Fruit fly (Drosophila melanogaster): ENCODE measurements around the gene Cpr65Eb.

The Cpr65Eb gene

dm6 chr3L:7090764-7091163 is 2.2 kb upstream of the Cpr65Eb start (continued):
- TF ChIP-seq CG9797 (GFP tag; optimal IDR thresholded peaks at IDR 0.05) (no peak), CG34376 (GFP tag; optimal IDR thresholded peaks at IDR 0.05) (no peak), org-1 (GFP tag; optimal IDR thresholded peaks at IDR 0.05) (peak; percentile 52), CG14860 (GFP tag; IDR thresholded peaks at IDR 0.05; ENCODE audit: partially characterized antibody) (no peak), HmgD (GFP tag; optimal IDR thresholded peaks at IDR 0.05) (no peak), CG12769 (tag; optimal IDR thresholded peaks at IDR 0.05) (peak; percentile 50), MESR4 (GFP tag; optimal IDR thresholded peaks at IDR 0.05) (no peak), CG18011 (GFP tag; optimal IDR thresholded peaks at IDR 0.05) (no peak), B-H1 (GFP tag; IDR thresholded peaks at IDR 0.05) (peak; percentile 69), shn (GFP tag; optimal IDR thresholded peaks at IDR 0.05) (no peak), ind (GFP tag; optimal IDR thresholded peaks at IDR 0.05) (peak; percentile 71), CG16815 (GFP tag; optimal IDR thresholded peaks at IDR 0.05) (no peak), NK7.1 (GFP tag; optimal IDR thresholded peaks at IDR 0.05) (no peak), CG1792 (GFP tag; optimal IDR thresholded peaks at IDR 0.05) (peak; percentile 39), chif (GFP tag; optimal IDR thresholded peaks at IDR 0.05) (peak in 1 of 2 experiments; percentile 40), Hr51 (GFP tag; optimal IDR thresholded peaks at IDR 0.05) (peak in 1 of 2 experiments; percentile 74), CG18764 (GFP tag; optimal IDR thresholded peaks at IDR 0.05) (peak; percentile 52), Kr (GFP tag; optimal IDR thresholded peaks at IDR 0.05) (no peak), salm (tag; optimal IDR thresholded peaks at IDR 0.05) (peak; percentile 53), CG3065 (GFP tag; optimal IDR thresholded peaks at IDR 0.05) (no peak), Max (GFP tag; optimal IDR thresholded peaks at IDR 0.05) (peak; percentile 42), klu (GFP tag; IDR thresholded peaks at IDR 0.05) (peak; percentile 37; the same call in 1 of the 2 replicates), CG13287 (GFP tag; IDR thresholded peaks at IDR 0.05; ENCODE audit: partially characterized antibody) (no peak), CG2116 (GFP tag; optimal IDR thresholded peaks at IDR 0.05) (no peak), CG8944 (GFP tag; optimal IDR thresholded peaks at IDR 0.05) (peak; percentile 15), Dref (GFP tag; IDR thresholded peaks at IDR 0.05) (no peak), CG10209 (GFP tag; optimal IDR thresholded peaks at IDR 0.05) (peak; percentile 32), ci (GFP tag; IDR thresholded peaks at IDR 0.05) (peak; percentile 84; the same call in 2 of the 3 replicates), BtbVII (GFP tag; optimal IDR thresholded peaks at IDR 0.05) (peak; percentile 38), maf-S (GFP tag; optimal IDR thresholded peaks at IDR 0.05) (no peak), her (GFP tag; optimal IDR thresholded peaks at IDR 0.05) (peak; percentile 24), crp (GFP tag; optimal IDR thresholded peaks at IDR 0.05) (no peak), Stat92E (GFP tag; optimal IDR thresholded peaks at IDR 0.05) (no peak), ranshi (GFP tag; IDR thresholded peaks at IDR 0.05) (peak; percentile 58; the same call in 1 of the 2 replicates), CG6683 (GFP tag; optimal IDR thresholded peaks at IDR 0.05) (peak; percentile 24), chm (GFP tag; IDR thresholded peaks at IDR 0.05) (peak; percentile 38; the same call in 1 of the 2 replicates), Deaf1 (tag; optimal IDR thresholded peaks at IDR 0.05) (peak; percentile 24), CG10321 (GFP tag; IDR thresholded peaks at IDR 0.05) (no peak), ato (GFP tag; IDR thresholded peaks at IDR 0.05; ENCODE audit: partially characterized antibody) (no peak), tin (GFP tag; optimal IDR thresholded peaks at IDR 0.05) (peak; percentile 56), rib (GFP tag; IDR thresholded peaks at IDR 0.05) (no peak), CG17912 (GFP tag; optimal IDR thresholded peaks at IDR 0.05) (no peak), lilli (GFP tag; optimal IDR thresholded peaks at IDR 0.05) (peak; percentile 29), Trl (optimal IDR thresholded peaks at IDR 0.05) (no peak), Trl (GFP tag; optimal IDR thresholded peaks at IDR 0.05) (peak; percentile 50), CG10979 (tag; optimal IDR thresholded peaks at IDR 0.05) (peak; percentile 64), hbn (GFP tag; IDR thresholded peaks at IDR 0.05; ENCODE audit: partially characterized antibody) (no peak), CG4730 (GFP tag; IDR thresholded peaks at IDR 0.05) (peak; percentile 56), tap (tag; optimal IDR thresholded peaks at IDR 0.05) (peak; percentile 83), CG10147 (GFP tag; optimal IDR thresholded peaks at IDR 0.05) (peak; percentile 62), CG5245 (GFP tag; optimal IDR thresholded peaks at IDR 0.05) (peak; percentile 60)

All from whole organism, embryonic.